Fruit fly (Drosophila melanogaster): ENCODE results near the gene Or67c.

DNA sequence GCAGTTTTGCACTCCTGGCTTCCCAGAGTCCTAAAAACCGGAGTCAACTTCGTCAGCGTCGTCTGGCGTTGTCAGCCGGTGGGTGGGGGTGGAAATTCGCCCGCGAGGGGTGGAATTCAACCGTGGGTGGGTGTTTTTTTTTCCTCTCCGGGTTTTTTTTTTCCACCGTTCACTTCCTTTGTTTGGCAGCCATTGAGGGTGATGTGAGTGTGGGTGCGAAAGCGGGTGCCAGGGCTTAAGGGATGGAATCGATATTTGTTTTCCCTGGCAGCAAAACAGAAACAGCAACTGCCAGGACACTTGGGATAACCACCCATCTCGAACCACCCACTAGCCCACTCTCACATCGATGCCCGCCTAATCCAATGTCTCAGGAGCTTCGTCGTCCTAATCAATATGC lies 35.0 kb upstream of the Or67c start:
- TF ChIP-seq kay (GFP tag; ENCODE audit: borderline replicate concordance) (no peak), CG12768 (GFP tag; optimal IDR thresholded peaks at IDR 0.05) (no peak), CG11617 (GFP tag; optimal IDR thresholded peaks at IDR 0.05) (no peak), CG7101 (tag; optimal IDR thresholded peaks at IDR 0.05) (no peak), CG14711 (tag; optimal IDR thresholded peaks at IDR 0.05) (no peak), Clk (GFP tag; optimal IDR thresholded peaks at IDR 0.05) (no peak), Hr96 (GFP tag; optimal IDR thresholded peaks at IDR 0.05) (no peak), toe (GFP tag; optimal IDR thresholded peaks at IDR 0.05) (no peak), pad (GFP tag; optimal IDR thresholded peaks at IDR 0.05) (no peak), bab1 (GFP tag; optimal IDR thresholded peaks at IDR 0.05) (no peak), Crg-1 (GFP tag; optimal IDR thresholded peaks at IDR 0.05) (no peak), CG33017 (tag; optimal IDR thresholded peaks at IDR 0.05) (no peak), CG1620 (GFP tag; optimal IDR thresholded peaks at IDR 0.05) (no peak), cic (GFP tag; optimal IDR thresholded peaks at IDR 0.05) (no peak)

Measured in whole organism, adult.